Worm (Caenorhabditis elegans): ENCODE data around the gene C36H8.1.

DNA sequence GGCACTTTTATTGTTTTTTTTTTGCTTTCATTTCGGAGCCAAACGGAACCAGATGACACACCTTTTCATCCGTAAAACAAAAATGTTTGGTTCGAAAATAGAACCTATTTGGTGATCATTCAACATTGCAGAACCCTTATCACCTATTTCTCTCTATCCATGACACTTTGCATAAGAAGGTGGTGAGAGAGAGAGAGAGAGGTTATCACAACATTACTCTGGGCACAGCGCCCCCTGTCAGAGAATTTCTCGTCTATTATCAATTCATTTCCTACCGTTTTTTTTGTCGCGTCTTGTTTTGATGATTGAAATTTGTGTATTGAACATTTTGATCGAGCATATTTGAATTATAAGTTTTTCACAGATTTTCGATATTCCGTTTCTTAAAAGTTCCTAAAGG lies 44.4 kb downstream of the C36H8.1 start:
- TF ChIP-seq aly-2 (tag; optimal IDR thresholded peaks at IDR 0.05), result no peak
- no peak for TF ChIP-seq F13H6.1 (tag; optimal IDR thresholded peaks at IDR 0.05)
- TF ChIP-seq zag-1 (tag; optimal IDR thresholded peaks at IDR 0.05), result no peak
- TF ChIP-seq nhr-10 (tag; optimal IDR thresholded peaks at IDR 0.05), result no peak
